Fruit fly (Drosophila melanogaster): Measurements from ENCODE around the gene FoxP.
A peak's percentile ranks its signal among the peaks of the same experiment; 100 is the strongest.

Gene FoxP

dm6 chr3R:9756187-9756586, 25.5 kb upstream of the FoxP start, which contains the start of the genes Alg12 and Rpt3R:
TSS of gene Alg12 (plus strand) at chr3R:9756491.
TSS of gene Rpt3R (minus strand) at chr3R:9756510.
- TF ChIP-seq GATAd (GFP tag; optimal IDR thresholded peaks at IDR 0.05): no peak
- TF ChIP-seq Myc (optimal IDR thresholded peaks at IDR 0.05): peak; percentile 8

- no peak for TF ChIP-seq Hr78 (GFP tag; optimal IDR thresholded peaks at IDR 0.05)
- TF ChIP-seq pan (optimal IDR thresholded peaks at IDR 0.05): no peak
- no peak for TF ChIP-seq h (GFP tag; optimal IDR thresholded peaks at IDR 0.05)
- TF ChIP-seq CG9705 (GFP tag; optimal IDR thresholded peaks at IDR 0.05): no peak
- no peak for TF ChIP-seq sage (GFP tag; optimal IDR thresholded peaks at IDR 0.05)
- no peak for TF ChIP-seq ey (GFP tag; optimal IDR thresholded peaks at IDR 0.05)
- TF ChIP-seq rgr (GFP tag; optimal IDR thresholded peaks at IDR 0.05): no peak
- TF ChIP-seq N (GFP tag; optimal IDR thresholded peaks at IDR 0.05): no peak
- no peak for TF ChIP-seq dsf (GFP tag; optimal IDR thresholded peaks at IDR 0.05; ENCODE audit: borderline replicate concordance)
- TF ChIP-seq Abd-B (GFP tag; optimal IDR thresholded peaks at IDR 0.05): no peak
- TF ChIP-seq Myc (optimal IDR thresholded peaks at IDR 0.05): no peak
- TF ChIP-seq brk (GFP tag; optimal IDR thresholded peaks at IDR 0.05): no peak
- no peak for TF ChIP-seq dmrt93B (GFP tag; optimal IDR thresholded peaks at IDR 0.05)
- no peak for TF ChIP-seq HLH106 (tag; optimal IDR thresholded peaks at IDR 0.05)
- no peak for TF ChIP-seq sv (GFP tag; optimal IDR thresholded peaks at IDR 0.05)
- TF ChIP-seq tai (GFP tag; optimal IDR thresholded peaks at IDR 0.05): no peak
- TF ChIP-seq Sp1 (GFP tag; optimal IDR thresholded peaks at IDR 0.05): no peak
- TF ChIP-seq Hr83 (GFP tag; optimal IDR thresholded peaks at IDR 0.05; ENCODE audit: poor library complexity, severe bottlenecking): no peak
- TF ChIP-seq foxo (GFP tag; optimal IDR thresholded peaks at IDR 0.05): no peak
- no peak for TF ChIP-seq Hnf4 (GFP tag; optimal IDR thresholded peaks at IDR 0.05)
Observed at dm6 chr3R:9754487-9754886, 23.8 kb upstream of the FoxP start, which contains the start of gene Tti1. TSS of gene Tti1 (minus strand) at chr3R:9754686.

dm6 chr3R:9747900-9748663, 17.4 kb upstream of the FoxP start:
- no peak for TF ChIP-seq N (GFP tag; optimal IDR thresholded peaks at IDR 0.05)

dm6 chr3R:9747875-9747899, 17.0 kb upstream of the FoxP start, which contains the start of gene PpD3:
TSS of gene PpD3 (plus strand) at chr3R:9747875.
- no peak for TF ChIP-seq foxo (GFP tag; optimal IDR thresholded peaks at IDR 0.05)
- TF ChIP-seq Hr83 (GFP tag; optimal IDR thresholded peaks at IDR 0.05; ENCODE audit: poor library complexity, severe bottlenecking): no peak
- no peak for TF ChIP-seq Jra (GFP tag; optimal IDR thresholded peaks at IDR 0.05)
- TF ChIP-seq Sp1 (GFP tag; optimal IDR thresholded peaks at IDR 0.05): no peak
- TF ChIP-seq Dif (GFP tag; optimal IDR thresholded peaks at IDR 0.05; ENCODE audit: partially characterized antibody): no peak
- TF ChIP-seq CG32264 (GFP tag; optimal IDR thresholded peaks at IDR 0.05): no peak

dm6 chr3R:9747272-9747874, 16.7 kb upstream of the FoxP start, which contains the start of gene CG12948:
TSS of gene CG12948 (minus strand) at chr3R:9747744.
- TF ChIP-seq rgr (GFP tag; optimal IDR thresholded peaks at IDR 0.05): peak; percentile 73
- TF ChIP-seq dsf (GFP tag; optimal IDR thresholded peaks at IDR 0.05; ENCODE audit: borderline replicate concordance): peak; percentile 10
- peak; percentile 76 for TF ChIP-seq Sp1 (GFP tag; optimal IDR thresholded peaks at IDR 0.05)
- peak; percentile 79 for TF ChIP-seq HLH106 (tag; optimal IDR thresholded peaks at IDR 0.05)
- peak; percentile 55 for TF ChIP-seq OdsH (GFP tag; optimal IDR thresholded peaks at IDR 0.05)
- peak; percentile 96 for TF ChIP-seq woc (GFP tag; optimal IDR thresholded peaks at IDR 0.05)
- TF ChIP-seq sage (GFP tag; optimal IDR thresholded peaks at IDR 0.05): no peak
- no peak for TF ChIP-seq Hr83 (GFP tag; optimal IDR thresholded peaks at IDR 0.05; ENCODE audit: poor library complexity, severe bottlenecking)
- peak; percentile 51 for TF ChIP-seq ey (GFP tag; optimal IDR thresholded peaks at IDR 0.05)
- TF ChIP-seq dmrt93B (GFP tag; optimal IDR thresholded peaks at IDR 0.05): no peak
- no peak for TF ChIP-seq Jra (GFP tag; optimal IDR thresholded peaks at IDR 0.05)
- TF ChIP-seq tai (GFP tag; optimal IDR thresholded peaks at IDR 0.05): no peak
- no peak for TF ChIP-seq Mio (GFP tag; optimal IDR thresholded peaks at IDR 0.05)
- peak in 1 of 2 experiments; percentile 32 for TF ChIP-seq foxo (GFP tag; optimal IDR thresholded peaks at IDR 0.05)
- TF ChIP-seq Dif (GFP tag; optimal IDR thresholded peaks at IDR 0.05; ENCODE audit: partially characterized antibody): peak; percentile 17
- no peak for TF ChIP-seq CG32264 (GFP tag; optimal IDR thresholded peaks at IDR 0.05)
- TF ChIP-seq psq (GFP tag; optimal IDR thresholded peaks at IDR 0.05): peak; percentile 53
- TF ChIP-seq GATAd (GFP tag; optimal IDR thresholded peaks at IDR 0.05): no peak
- TF ChIP-seq Dfd (GFP tag; optimal IDR thresholded peaks at IDR 0.05): no peak
- no peak for TF ChIP-seq jim (GFP tag; optimal IDR thresholded peaks at IDR 0.05)
- TF ChIP-seq pan (optimal IDR thresholded peaks at IDR 0.05): no peak
- no peak for TF ChIP-seq N (GFP tag; optimal IDR thresholded peaks at IDR 0.05)
- TF ChIP-seq fru (GFP tag; optimal IDR thresholded peaks at IDR 0.05): no peak
- TF ChIP-seq br (GFP tag; optimal IDR thresholded peaks at IDR 0.05): peak; percentile 80
- TF ChIP-seq CrebA (GFP tag; optimal IDR thresholded peaks at IDR 0.05; ENCODE audit: borderline replicate concordance): no peak
- TF ChIP-seq Hr78 (GFP tag; optimal IDR thresholded peaks at IDR 0.05): no peak
- TF ChIP-seq lola (GFP tag; optimal IDR thresholded peaks at IDR 0.05): no peak
- no peak for TF ChIP-seq dl (GFP tag; optimal IDR thresholded peaks at IDR 0.05; ENCODE audit: insufficient read depth in 1 of 2, partially characterized antibody in 2 of 2)
- no peak for TF ChIP-seq Vsx2 (GFP tag; optimal IDR thresholded peaks at IDR 0.05; ENCODE audit: partially characterized antibody)
- no peak for TF ChIP-seq Rel (GFP tag; optimal IDR thresholded peaks at IDR 0.05)
- peak; percentile 65 for TF ChIP-seq Rel (tag; optimal IDR thresholded peaks at IDR 0.05)
- TF ChIP-seq sv (GFP tag; optimal IDR thresholded peaks at IDR 0.05): peak; percentile 55
- TF ChIP-seq brk (GFP tag; optimal IDR thresholded peaks at IDR 0.05): no peak
- TF ChIP-seq h (GFP tag; optimal IDR thresholded peaks at IDR 0.05): no peak
- TF ChIP-seq CG9705 (GFP tag; optimal IDR thresholded peaks at IDR 0.05): peak; percentile 74

Data from whole organism, wandering third instar larva.